Worm (Caenorhabditis elegans) whole organism, midembryonic: Measurements from ENCODE around the gene Y38H6C.4.

Source experiments
- T22C8.4 ChIP-seq: fragments of 200-800 bp; sonication (Bioruptor generic); IDR thresholded peaks from 2 replicates; pipeline ENCODE4 v1.3.6; 2022; ENCODE audit warnings: missing genetic modification characterization, missing compliant biosample characterization
- cog-1 ChIP-seq: sonication (generic microtip); optimal IDR thresholded peaks from 2 replicates; lab custom pipeline; 2016; ENCODE audit warnings: missing genetic modification characterization, missing compliant biosample characterization
- flt-1 ChIP-seq: fragments of 200-800 bp; sonication (Bioruptor generic); IDR thresholded peaks from 2 replicates; pipeline ENCODE4 v1.3.6; 2022; ENCODE audit warnings: missing genetic modification characterization, missing compliant biosample characterization
- klf-2 ChIP-seq: fragments of 200-800 bp; sonication (Bioruptor generic); conservative IDR thresholded peaks from 2 replicates; pipeline ENCODE4 v1.3.6; 2022; ENCODE audit warnings: missing genetic modification reagents, missing genetic modification characterization, missing compliant biosample characterization
- med-1 ChIP-seq: sonication (generic microtip); optimal IDR thresholded peaks from 2 replicates; lab custom pipeline; 2017; ENCODE audit warnings: missing genetic modification characterization, mild to moderate bottlenecking, missing compliant biosample characterization, antibody characterized with exemption, missing genetic modification reagents; ENCODE audit not compliant: insufficient read depth
- ref-1 ChIP-seq: fragments of 200-800 bp; sonication (Bioruptor generic); conservative IDR thresholded peaks from 2 replicates; pipeline ENCODE4 v1.3.6; 2022; ENCODE audit warnings: missing genetic modification reagents, missing genetic modification characterization, missing compliant biosample characterization
- tab-1 ChIP-seq: fragments of 200-800 bp; sonication (Bioruptor generic); IDR thresholded peaks from 2 replicates; pipeline ENCODE4 v1.3.6; 2022; ENCODE audit warnings: missing genetic modification characterization, missing compliant biosample characterization
- ztf-23 ChIP-seq: fragments of 200-800 bp; sonication (Bioruptor generic); IDR thresholded peaks from 2 replicates; pipeline ENCODE4 v1.3.6; 2022; ENCODE audit warnings: missing genetic modification reagents, missing genetic modification characterization, missing compliant biosample characterization
- ztf-29 ChIP-seq: fragments of 200-800 bp; sonication (Bioruptor generic); IDR thresholded peaks from 2 replicates; pipeline ENCODE4 v1.3.6; 2022; ENCODE audit warnings: missing genetic modification reagents, missing genetic modification characterization, missing compliant biosample characterization

Gene Y38H6C.4

ce11 chrV:20504997-20505396 is at the start of gene Y38H6C.4:
Gene Y38H6C.4 (minus strand): TSS chrV:20505097.
- no peak for TF ChIP-seq klf-2 (GFP tag; lab: Robert Waterston, UW)
- TF ChIP-seq cog-1 (tag; lab: Kevin White, UChicago): no peak
- no peak for TF ChIP-seq T22C8.4 (GFP tag; lab: Robert Waterston, UW)
- TF ChIP-seq ztf-29: no peak
- no peak for TF ChIP-seq med-1 (GFP tag; lab: Kevin White, UChicago)
- no peak for TF ChIP-seq flt-1 (GFP tag; lab: Robert Waterston, UW)
- no peak for TF ChIP-seq tab-1
- no peak for TF ChIP-seq ztf-23
- no peak for TF ChIP-seq ref-1 (GFP tag; lab: Robert Waterston, UW)

- TF ChIP-seq tab-1 (no peak), flt-1 (GFP tag; lab: Robert Waterston, UW) (no peak), ztf-29 (no peak), ztf-23 (no peak), T22C8.4 (GFP tag; lab: Robert Waterston, UW) (no peak), med-1 (GFP tag; lab: Kevin White, UChicago) (no peak), klf-2 (GFP tag; lab: Robert Waterston, UW) (no peak), cog-1 (tag; lab: Kevin White, UChicago) (no peak), ref-1 (GFP tag; lab: Robert Waterston, UW) (no peak)
These were observed 48.1 kb upstream of the Y38H6C.4 start, which contains the start of gene vmo-1 for ce11 chrV:20552971-20553370. Gene vmo-1 (minus strand): TSS chrV:20553071.

ce11 chrV:20551096-20551495 is 46.2 kb upstream of the Y38H6C.4 start, which contains the start of gene Y38H6C.20:
Gene Y38H6C.20 (minus strand): TSS chrV:20551196.
- TF ChIP-seq ztf-23: no peak
- no peak for TF ChIP-seq ztf-29
- TF ChIP-seq ref-1 (GFP tag; lab: Robert Waterston, UW): no peak
- no peak for TF ChIP-seq T22C8.4 (GFP tag; lab: Robert Waterston, UW)
- no peak for TF ChIP-seq tab-1
- no peak for TF ChIP-seq cog-1 (tag; lab: Kevin White, UChicago)
- no peak for TF ChIP-seq flt-1 (GFP tag; lab: Robert Waterston, UW)
- TF ChIP-seq med-1 (GFP tag; lab: Kevin White, UChicago): no peak
- no peak for TF ChIP-seq klf-2 (GFP tag; lab: Robert Waterston, UW)

- TF ChIP-seq T22C8.4 (GFP tag; lab: Robert Waterston, UW) (no peak), ztf-29 (no peak), med-1 (GFP tag; lab: Kevin White, UChicago) (no peak), ref-1 (GFP tag; lab: Robert Waterston, UW) (no peak), ztf-23 (no peak), klf-2 (GFP tag; lab: Robert Waterston, UW) (no peak), tab-1 (no peak)
These were observed 42.2 kb upstream of the Y38H6C.4 start, which contains the start of gene Y38H6C.18 for ce11 chrV:20547048-20547447. Gene Y38H6C.18 (minus strand): TSS chrV:20547148.

- no peak for TF ChIP-seq ztf-29
- TF ChIP-seq flt-1 (GFP tag; lab: Robert Waterston, UW): no peak
- no peak for TF ChIP-seq T22C8.4 (GFP tag; lab: Robert Waterston, UW)
- no peak for TF ChIP-seq tab-1
- no peak for TF ChIP-seq ztf-23
- TF ChIP-seq klf-2 (GFP tag; lab: Robert Waterston, UW): no peak
- TF ChIP-seq med-1 (GFP tag; lab: Kevin White, UChicago): no peak
- no peak for TF ChIP-seq cog-1 (tag; lab: Kevin White, UChicago)
- TF ChIP-seq ref-1 (GFP tag; lab: Robert Waterston, UW): no peak
These were observed 40.8 kb upstream of the Y38H6C.4 start for ce11 chrV:20545742-20546141.

ce11 chrV:20544610-20545009 is 39.7 kb upstream of the Y38H6C.4 start:
- TF ChIP-seq ztf-23: no peak
- TF ChIP-seq flt-1 (GFP tag; lab: Robert Waterston, UW): no peak

ce11 chrV:20544092-20544491 is 39.2 kb upstream of the Y38H6C.4 start, which contains the start of gene slc-36.3:
Gene slc-36.3 (minus strand): TSS chrV:20544192.
- TF ChIP-seq flt-1 (GFP tag; lab: Robert Waterston, UW): no peak
- TF ChIP-seq med-1 (GFP tag; lab: Kevin White, UChicago): no peak
- TF ChIP-seq klf-2 (GFP tag; lab: Robert Waterston, UW): no peak
- TF ChIP-seq T22C8.4 (GFP tag; lab: Robert Waterston, UW): no peak
- TF ChIP-seq ztf-29: no peak
- TF ChIP-seq tab-1: no peak
- no peak for TF ChIP-seq ref-1 (GFP tag; lab: Robert Waterston, UW)
- TF ChIP-seq cog-1 (tag; lab: Kevin White, UChicago): no peak
- no peak for TF ChIP-seq ztf-23

ce11 chrV:20539055-20539454 is 34.2 kb upstream of the Y38H6C.4 start, which contains the start of gene Y38H6C.16:
Gene Y38H6C.16 (minus strand): TSS chrV:20539347.
- TF ChIP-seq cog-1 (tag; lab: Kevin White, UChicago) (no peak), klf-2 (GFP tag; lab: Robert Waterston, UW) (no peak), flt-1 (GFP tag; lab: Robert Waterston, UW) (no peak)

ce11 chrV:20536208-20536607 is 31.3 kb upstream of the Y38H6C.4 start, which contains the start of gene Y38H6C.15:
Gene Y38H6C.15 (minus strand): TSS chrV:20536308.
- no peak for TF ChIP-seq ref-1 (GFP tag; lab: Robert Waterston, UW)
- no peak for TF ChIP-seq flt-1 (GFP tag; lab: Robert Waterston, UW)
- no peak for TF ChIP-seq med-1 (GFP tag; lab: Kevin White, UChicago)

- TF ChIP-seq ztf-23: no peak
- TF ChIP-seq T22C8.4 (GFP tag; lab: Robert Waterston, UW): no peak
- no peak for TF ChIP-seq med-1 (GFP tag; lab: Kevin White, UChicago)
- no peak for TF ChIP-seq ref-1 (GFP tag; lab: Robert Waterston, UW)
- no peak for TF ChIP-seq tab-1
- TF ChIP-seq flt-1 (GFP tag; lab: Robert Waterston, UW): no peak
- no peak for TF ChIP-seq klf-2 (GFP tag; lab: Robert Waterston, UW)
- TF ChIP-seq ztf-29: no peak
- no peak for TF ChIP-seq cog-1 (tag; lab: Kevin White, UChicago)
These were observed 29.2 kb upstream of the Y38H6C.4 start, which contains the start of gene famh-161 for ce11 chrV:20534072-20534471. Gene famh-161 (minus strand): TSS chrV:20534172.
